Worm (Caenorhabditis elegans) whole organism, L1 larva: ENCODE results near the gene trr-1.

Experiments
- C04F5.9 ChIP-seq: sonication (generic microtip); optimal IDR thresholded peaks from 2 replicates; lab custom pipeline; 2016; ENCODE audit warnings: missing genetic modification characterization, missing compliant biosample characterization
- F16B12.6 ChIP-seq: fragments of 150-350 bp; optimal IDR thresholded peaks from 2 replicates; lab custom pipeline; 2014; ENCODE audit warnings: missing biosample characterization, missing genetic modification characterization
- alr-1 ChIP-seq: fragments of 200-800 bp; sonication (Bioruptor generic); optimal IDR thresholded peaks from 2 replicates; lab custom pipeline; 2018; ENCODE audit warnings: borderline replicate concordance, mild to moderate bottlenecking, missing genetic modification characterization, missing compliant biosample characterization
- aly-2 ChIP-seq: fragments of 150-350 bp; optimal IDR thresholded peaks from 2 replicates; lab custom pipeline; 2014; ENCODE audit warnings: missing biosample characterization, missing genetic modification characterization
- ceh-82 ChIP-seq, 3 experiments: fragments of 150-350 bp in 1 of 3; sonication (generic microtip) in 2 of 3; optimal IDR thresholded peaks; 2 replicates each; lab custom pipeline; 2014 to 2017; ENCODE audit warnings: missing biosample characterization in 3 of 3, missing genetic modification characterization in 3 of 3
- ceh-88 ChIP-seq: fragments of 200-800 bp; sonication (Bioruptor generic); IDR thresholded peaks from 2 replicates; pipeline ENCODE4 v1.3.6; 2022; ENCODE audit warnings: missing genetic modification characterization, missing compliant biosample characterization
- dsc-1 ChIP-seq: sonication (generic microtip); optimal IDR thresholded peaks from 2 replicates; lab custom pipeline; 2016; ENCODE audit warnings: mild to moderate bottlenecking, missing genetic modification characterization, missing compliant biosample characterization
- efl-1 ChIP-seq, 4 experiments: fragments of 150-350 bp; optimal IDR thresholded peaks in 3 of 4; peaks in 1 of 4; 1 replicate in 1 of 4; 2 replicates in 3 of 4; lab custom pipeline; 2014; ENCODE audit warnings: missing biosample characterization in 2 of 4, missing genetic modification characterization in 2 of 4, missing genetic modification reagents in 2 of 4
- efl-3 ChIP-seq: fragments of 200-800 bp; sonication (Bioruptor generic); optimal IDR thresholded peaks from 2 replicates; lab custom pipeline; 2018; ENCODE audit warnings: mild to moderate bottlenecking, missing genetic modification characterization, missing compliant biosample characterization
- egl-13 ChIP-seq: sonication (generic microtip); optimal IDR thresholded peaks from 2 replicates; lab custom pipeline; 2016; ENCODE audit warnings: missing genotype, missing genetic modification reagents, missing genetic modification characterization, missing compliant biosample characterization
- elt-2 ChIP-seq: sonication (generic microtip); optimal IDR thresholded peaks from 2 replicates; lab custom pipeline; 2016; ENCODE audit warnings: missing genetic modification characterization, mild to moderate bottlenecking, inconsistent platforms, missing compliant biosample characterization, missing genetic modification reagents
- elt-3 ChIP-seq, 6 experiments: fragments of 150-350 bp in 1 of 6; sonication (generic microtip); optimal IDR thresholded peaks; 2 replicates each; lab custom pipeline; 2017 to 2018; ENCODE audit warnings: missing biosample characterization in 6 of 6, missing genetic modification characterization in 6 of 6, inconsistent platforms in 1 of 6
- ets-5 ChIP-seq: fragments of 200-800 bp; sonication (Bioruptor generic); IDR thresholded peaks from 2 replicates; pipeline ENCODE4 v1.3.6; 2022; ENCODE audit warnings: missing genetic modification characterization, missing compliant biosample characterization
- fkh-10 ChIP-seq: sonication (generic microtip); optimal IDR thresholded peaks from 2 replicates; lab custom pipeline; 2017; ENCODE audit warnings: missing biosample characterization, missing genetic modification reagents, missing genetic modification characterization
- fkh-4 ChIP-seq: sonication (generic microtip); optimal IDR thresholded peaks from 2 replicates; lab custom pipeline; 2016; ENCODE audit warnings: missing compliant biosample characterization, missing genetic modification characterization, borderline replicate concordance
- fkh-8 ChIP-seq: sonication (generic microtip); optimal IDR thresholded peaks from 2 replicates; lab custom pipeline; 2016; ENCODE audit warnings: mild to moderate bottlenecking, missing genetic modification characterization, missing compliant biosample characterization
- irx-1 ChIP-seq: sonication (generic microtip); optimal IDR thresholded peaks from 2 replicates; lab custom pipeline; 2016; ENCODE audit warnings: missing genetic modification characterization, missing compliant biosample characterization
- isw-1 ChIP-seq: fragments of 200-800 bp; sonication (Bioruptor generic); IDR thresholded peaks from 2 replicates; pipeline ENCODE4 v1.3.6; 2022; ENCODE audit warnings: missing genetic modification characterization, missing compliant biosample characterization
- jun-1 ChIP-seq: fragments of 150-350 bp; optimal IDR thresholded peaks from 2 replicates; lab custom pipeline; 2014; ENCODE audit warnings: missing biosample characterization, missing genetic modification reagents, missing genetic modification characterization
- lin-13 ChIP-seq: fragments of 150-350 bp; optimal IDR thresholded peaks from 2 replicates; lab custom pipeline; 2014; ENCODE audit warnings: missing biosample characterization, missing genetic modification reagents, missing genetic modification characterization
- lin-15B ChIP-seq: fragments of 150-350 bp; sonication (generic microtip); optimal IDR thresholded peaks from 3 replicates; lab custom pipeline; 2014; ENCODE audit warnings: missing biosample characterization, missing genetic modification characterization
- lir-3 ChIP-seq: sonication (generic microtip); optimal IDR thresholded peaks from 2 replicates; lab custom pipeline; 2016; ENCODE audit warnings: mild to moderate bottlenecking, missing genetic modification characterization, moderate library complexity, missing compliant biosample characterization; ENCODE audit not compliant: poor library complexity
- mab-9 ChIP-seq: fragments of 200-800 bp; sonication (Bioruptor generic); IDR thresholded peaks from 2 replicates; pipeline ENCODE4 v1.3.6; 2022; ENCODE audit warnings: missing genetic modification reagents, missing genetic modification characterization, missing compliant biosample characterization
- mef-2 ChIP-seq: fragments of 150-350 bp; optimal IDR thresholded peaks from 2 replicates; lab custom pipeline; 2014; ENCODE audit warnings: missing biosample characterization, missing genetic modification characterization
- nhr-11 ChIP-seq: fragments of 150-350 bp; optimal IDR thresholded peaks from 2 replicates; lab custom pipeline; 2014; ENCODE audit warnings: missing biosample characterization, missing genetic modification characterization
- nhr-19 ChIP-seq: fragments of 200-800 bp; sonication (Bioruptor generic); conservative IDR thresholded peaks from 2 replicates; pipeline ENCODE4 v1.3.6; 2022; ENCODE audit warnings: missing genetic modification characterization, missing compliant biosample characterization
- nhr-237 ChIP-seq: fragments of 150-350 bp; optimal IDR thresholded peaks from 2 replicates; lab custom pipeline; 2014; ENCODE audit warnings: missing biosample characterization, missing genetic modification characterization
- nhr-47 ChIP-seq: sonication (generic microtip); optimal IDR thresholded peaks from 2 replicates; lab custom pipeline; 2016; ENCODE audit warnings: mild to moderate bottlenecking, missing genetic modification characterization, moderate library complexity, missing compliant biosample characterization
- nhr-71 ChIP-seq: sonication (generic microtip); optimal IDR thresholded peaks from 2 replicates; lab custom pipeline; 2016; ENCODE audit warnings: mild to moderate bottlenecking, missing genetic modification characterization, moderate library complexity, missing compliant biosample characterization
- nhr-76 ChIP-seq: sonication (generic microtip); optimal IDR thresholded peaks from 2 replicates; lab custom pipeline; 2017; ENCODE audit warnings: missing biosample characterization, missing genetic modification characterization
- nhr-77 ChIP-seq: fragments of 150-350 bp; optimal IDR thresholded peaks from 2 replicates; lab custom pipeline; 2014; ENCODE audit warnings: missing biosample characterization, missing genetic modification characterization
- nhr-84 ChIP-seq: sonication (generic microtip); optimal IDR thresholded peaks from 2 replicates; lab custom pipeline; 2017; ENCODE audit warnings: missing biosample characterization, missing genetic modification characterization
- nhr-85 ChIP-seq: sonication (generic microtip); peaks from one replicate; lab custom pipeline; 2016; ENCODE audit warnings: missing genetic modification characterization, inconsistent platforms, missing compliant biosample characterization
- pag-3 ChIP-seq: sonication (generic microtip); optimal IDR thresholded peaks from 2 replicates; lab custom pipeline; 2017; ENCODE audit warnings: missing genetic modification characterization, mild to moderate bottlenecking, missing compliant biosample characterization, antibody characterized with exemption, borderline replicate concordance; ENCODE audit not compliant: insufficient read depth
- pax-3 ChIP-seq: fragments of 200-800 bp; sonication (Bioruptor generic); optimal IDR thresholded peaks from 2 replicates; lab custom pipeline; 2018; ENCODE audit warnings: mild to moderate bottlenecking, missing genetic modification characterization, moderate library complexity, missing compliant biosample characterization
- pqm-1 ChIP-seq: sonication (generic microtip); optimal IDR thresholded peaks from 3 replicates; lab custom pipeline; 2017; ENCODE audit warnings: missing biosample characterization, missing genetic modification characterization
- skn-1 ChIP-seq: fragments of 150-350 bp; optimal IDR thresholded peaks from 2 replicates; lab custom pipeline; 2014; ENCODE audit warnings: missing biosample characterization, missing genetic modification characterization
- snpc-4 ChIP-seq: fragments of 150-350 bp; optimal IDR thresholded peaks from 2 replicates; lab custom pipeline; 2014; ENCODE audit warnings: missing biosample characterization, missing genetic modification characterization
- snu-23 ChIP-seq: sonication (generic microtip); optimal IDR thresholded peaks from 2 replicates; lab custom pipeline; 2016; ENCODE audit warnings: missing genetic modification characterization, missing compliant biosample characterization
- sptf-1 ChIP-seq: fragments of 150-350 bp; optimal IDR thresholded peaks from 2 replicates; lab custom pipeline; 2014; ENCODE audit warnings: missing biosample characterization, missing genetic modification characterization
- sup-37 ChIP-seq: fragments of 200-800 bp; sonication (Bioruptor generic); optimal IDR thresholded peaks from 2 replicates; lab custom pipeline; 2018; ENCODE audit warnings: mild to moderate bottlenecking, missing genetic modification characterization, missing compliant biosample characterization
- swsn-7 ChIP-seq: sonication (generic microtip); optimal IDR thresholded peaks from 2 replicates; lab custom pipeline; 2016; ENCODE audit warnings: missing genetic modification characterization, missing compliant biosample characterization
- tlp-1 ChIP-seq: fragments of 150-350 bp; optimal IDR thresholded peaks from 2 replicates; lab custom pipeline; 2014; ENCODE audit warnings: missing biosample characterization, missing genetic modification characterization
- unc-30 ChIP-seq: sonication (generic microtip); optimal IDR thresholded peaks from 2 replicates; lab custom pipeline; 2017; ENCODE audit warnings: missing biosample characterization, missing genetic modification characterization
- unc-62 ChIP-seq: fragments of 150-350 bp; optimal IDR thresholded peaks from 2 replicates; lab custom pipeline; 2014; ENCODE audit warnings: missing biosample characterization, missing genetic modification reagents, missing genetic modification characterization
- unc-86 ChIP-seq: sonication (generic microtip); optimal IDR thresholded peaks from 2 replicates; lab custom pipeline; 2016; ENCODE audit warnings: missing genetic modification characterization, missing compliant biosample characterization
- vab-15 ChIP-seq: sonication (generic microtip); optimal IDR thresholded peaks from 2 replicates; lab custom pipeline; 2017; ENCODE audit warnings: missing genotype, mild to moderate bottlenecking, missing genetic modification characterization, missing compliant biosample characterization
- ztf-4 ChIP-seq: fragments of 150-350 bp; optimal IDR thresholded peaks from 2 replicates; lab custom pipeline; 2014; ENCODE audit warnings: missing biosample characterization, missing genetic modification characterization

trr-1 gene

DNA sequence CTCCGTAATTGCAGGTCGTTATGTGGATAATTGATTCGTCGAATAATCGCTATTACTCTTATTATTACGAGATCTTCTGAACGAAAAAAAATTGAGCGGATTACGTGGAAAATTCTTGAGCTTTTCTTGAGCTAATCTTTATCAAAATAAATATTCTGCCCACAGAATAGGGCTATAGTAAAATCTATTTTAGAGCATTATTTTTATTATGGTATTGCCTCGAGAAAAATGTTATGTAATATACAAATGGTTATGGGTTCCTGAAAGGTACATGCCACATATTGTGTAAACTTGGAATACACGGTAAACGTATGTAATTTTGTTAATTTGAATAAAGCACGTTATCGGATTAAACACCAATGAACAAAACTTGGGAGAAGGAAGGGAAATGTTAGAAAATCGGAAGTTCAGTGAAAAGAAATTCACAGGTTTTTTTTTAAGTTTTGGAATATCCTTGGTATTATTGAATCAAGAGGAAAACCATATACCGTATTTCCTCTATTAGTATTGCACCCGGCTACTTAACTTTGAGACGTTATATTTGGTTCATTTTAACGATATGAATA is 38.5 kb downstream of the trr-1 start (continued):
- TF ChIP-seq sup-37 (GFP tag; lab: Kevin White, UChicago): no peak
- TF ChIP-seq unc-62 (GFP tag; lab: Kevin White, UChicago): no peak
- no peak for TF ChIP-seq mef-2 (tag; lab: Kevin White, UChicago)
- TF ChIP-seq ets-5 (GFP tag; lab: Robert Waterston, UW): no peak
- no peak for TF ChIP-seq sptf-1 (tag; lab: Kevin White, UChicago)
- TF ChIP-seq pag-3 (tag; lab: Kevin White, UChicago): no peak
- TF ChIP-seq fkh-4 (tag; lab: Kevin White, UChicago): no peak
- TF ChIP-seq irx-1 (tag; lab: Kevin White, UChicago): no peak
- no peak for TF ChIP-seq elt-3 (tag; optimal IDR thresholded peaks at IDR 0.05; lab: Kevin White, UChicago)
- peak; percentile 40 for TF ChIP-seq egl-13
- TF ChIP-seq pax-3 (tag; lab: Kevin White, UChicago): no peak

- TF ChIP-seq F16B12.6 (no peak), nhr-85 (tag; lab: Kevin White, UChicago) (peak; percentile 67), jun-1 (no peak), fkh-8 (tag; lab: Kevin White, UChicago) (peak; percentile 0), mab-9 (GFP tag; lab: Robert Waterston, UW) (no peak), ztf-4 (tag; lab: Kevin White, UChicago) (peak; percentile 30), nhr-71 (no peak), ceh-88 (GFP tag; lab: Robert Waterston, UW) (peak; percentile 29; the same call in 1 of the 2 replicates), snpc-4 (tag; lab: Kevin White, UChicago) (no peak), unc-30 (tag; lab: Kevin White, UChicago) (no peak)
These were observed 39.1 kb downstream of the trr-1 start for ce11 chrII:11636617-11637016.

DNA sequence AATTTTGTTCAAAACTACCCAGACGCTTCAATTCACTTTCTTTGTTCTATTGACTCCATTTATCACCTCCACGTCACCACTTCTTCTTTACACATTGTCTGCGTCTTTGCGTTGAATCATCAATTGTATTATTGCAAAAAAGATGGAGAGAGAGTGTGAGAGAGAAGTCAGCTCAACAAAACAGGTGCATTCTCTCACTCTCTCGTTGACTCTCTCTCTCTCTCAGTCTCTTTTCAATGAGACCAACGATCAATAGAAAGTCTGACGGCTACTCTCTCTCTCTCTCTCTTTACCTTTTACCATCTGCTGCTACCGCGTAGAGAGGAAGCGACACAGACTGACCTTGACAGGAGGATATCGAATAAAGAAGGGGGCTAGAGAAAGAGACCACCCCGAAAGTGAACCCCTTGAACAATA is 40.0 kb downstream of the trr-1 start:
- TF ChIP-seq nhr-237 (tag; lab: Kevin White, UChicago) (peak; percentile 79), skn-1 (tag; lab: Kevin White, UChicago) (peak; percentile 63), ztf-4 (tag; lab: Kevin White, UChicago) (peak; percentile 91), lin-13 (GFP tag; lab: Kevin White, UChicago) (peak; percentile 90), elt-2 (tag; lab: Kevin White, UChicago) (no peak), nhr-85 (tag; lab: Kevin White, UChicago) (peak; percentile 100), nhr-76 (peak; percentile 49), lin-15B (tag; lab: Kevin White, UChicago) (no peak), nhr-19 (GFP tag; lab: Robert Waterston, UW) (peak; percentile 88), tlp-1 (no peak), unc-30 (tag; lab: Kevin White, UChicago) (no peak), snu-23 (GFP tag; lab: Kevin White, UChicago) (peak; percentile 94), vab-15 (tag; lab: Kevin White, UChicago) (peak; percentile 1), nhr-11 (peak; percentile 92), swsn-7 (peak; percentile 87), ets-5 (GFP tag; lab: Robert Waterston, UW) (no peak), isw-1 (peak; percentile 47), nhr-71 (peak; percentile 96), efl-3 (no peak), fkh-10 (GFP tag; lab: Kevin White, UChicago) (peak; percentile 25), pqm-1 (tag; lab: Kevin White, UChicago) (no peak), C04F5.9 (peak; percentile 57), nhr-77 (tag; lab: Kevin White, UChicago) (peak; percentile 94), ceh-82 (tag; optimal IDR thresholded peaks at IDR 0.05; lab: Kevin White, UChicago) (peak; percentile 66 to 78 (median 78)), sup-37 (GFP tag; lab: Kevin White, UChicago) (peak; percentile 68), dsc-1 (peak; percentile 88), efl-1 (optimal IDR thresholded peaks at IDR 0.05; lab: Kevin White, UChicago) (peak; percentile 73 to 80), efl-1 (GFP tag; optimal IDR thresholded peaks at IDR 0.05 in 1 of 2; lab: Kevin White, UChicago) (peak; percentile 30 to 96), nhr-47 (tag; lab: Kevin White, UChicago) (peak; percentile 86), aly-2 (peak; percentile 91), mef-2 (tag; lab: Kevin White, UChicago) (no peak), lir-3 (tag; lab: Kevin White, UChicago) (peak; percentile 67), nhr-84 (tag; lab: Kevin White, UChicago) (no peak), unc-86 (peak; percentile 11), alr-1 (tag; lab: Kevin White, UChicago) (no peak)
